Fruit fly (Drosophila melanogaster): ENCODE data around the gene Kal1.

DNA sequence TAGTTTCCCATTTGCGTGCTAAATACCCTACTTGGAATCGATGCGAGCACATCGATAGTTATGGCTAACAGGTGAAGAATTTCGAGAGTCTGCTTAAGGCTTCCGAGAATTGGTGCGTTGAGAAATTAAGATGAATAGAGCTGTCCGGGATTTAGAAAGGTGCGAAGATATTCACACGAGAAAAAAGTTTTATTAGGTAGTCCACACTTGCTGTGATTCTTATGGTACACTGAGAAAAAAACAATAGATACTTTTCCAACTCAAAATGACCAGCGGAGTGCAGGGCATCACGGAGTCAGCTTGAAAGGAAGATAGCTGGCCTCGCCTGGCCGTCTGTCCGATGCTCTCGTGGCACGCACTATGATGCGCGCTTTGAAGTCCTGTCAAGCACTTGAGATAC is 3.3 kb downstream of the Kal1 start:
- no peak for TF ChIP-seq bab1 (GFP tag; optimal IDR thresholded peaks at IDR 0.05)
- TF ChIP-seq CG33017 (tag; optimal IDR thresholded peaks at IDR 0.05) = no peak
- no peak for TF ChIP-seq CG7045 (GFP tag; optimal IDR thresholded peaks at IDR 0.05)
- no peak for TF ChIP-seq cic (GFP tag; optimal IDR thresholded peaks at IDR 0.05)
- TF ChIP-seq CG7101 (tag; optimal IDR thresholded peaks at IDR 0.05) = no peak
- no peak for TF ChIP-seq ovo (GFP tag; optimal IDR thresholded peaks at IDR 0.05)

Measured in whole organism, adult.